Worm (Caenorhabditis elegans) whole organism, young adult: ENCODE data around the gene npr-24.
A peak's percentile ranks its signal among the peaks of the same experiment; 100 is the strongest.
"Not testable (repeated sequence)": the region's sequence is repeated elsewhere in the genome, so short reads cannot be mapped to it uniquely, and the experiment has no call there.

Experiments
- B0019.2 ChIP-seq: fragments of 200-800 bp; sonication (Bioruptor generic); conservative IDR thresholded peaks from 2 replicates; pipeline ENCODE4 v1.3.6; 2022; ENCODE audit warnings: missing genetic modification reagents, missing genetic modification characterization, missing compliant biosample characterization
- C06A6.2 ChIP-seq: fragments of 200-800 bp; sonication (Bioruptor generic); conservative IDR thresholded peaks from 2 replicates; pipeline ENCODE4 v1.3.6; 2022; ENCODE audit warnings: missing genetic modification characterization, missing compliant biosample characterization
- D2030.7 ChIP-seq: fragments of 200-800 bp; sonication (Bioruptor generic); IDR thresholded peaks from 2 replicates; pipeline ENCODE4 v1.3.6; 2022; ENCODE audit warnings: missing genetic modification reagents, missing genetic modification characterization, missing compliant biosample characterization
- F39B2.1 ChIP-seq: fragments of 200-800 bp; sonication (Bioruptor generic); IDR thresholded peaks from 2 replicates; pipeline ENCODE4 v1.3.6; 2022; ENCODE audit warnings: missing genetic modification reagents, missing genetic modification characterization, missing compliant biosample characterization
- K11D2.4 ChIP-seq: fragments of 200-800 bp; sonication (Bioruptor generic); IDR thresholded peaks from 2 replicates; pipeline ENCODE4 v1.3.6; 2022; ENCODE audit warnings: missing genetic modification reagents, missing genetic modification characterization, missing compliant biosample characterization
- Y53G8AR.9 ChIP-seq: fragments of 200-800 bp; sonication (Bioruptor generic); conservative IDR thresholded peaks from 2 replicates; pipeline ENCODE4 v1.3.6; 2022; ENCODE audit warnings: missing genetic modification reagents, missing genetic modification characterization, missing compliant biosample characterization
- Y56A3A.18 ChIP-seq: fragments of 200-800 bp; sonication (Bioruptor generic); IDR thresholded peaks from 2 replicates; pipeline ENCODE4 v1.3.6; 2022; ENCODE audit warnings: missing genetic modification reagents, missing genetic modification characterization, missing compliant biosample characterization
- Y95B8A.8 ChIP-seq: fragments of 200-800 bp; sonication (Bioruptor generic); IDR thresholded peaks from 2 replicates; pipeline ENCODE4 v1.3.6; 2022; ENCODE audit warnings: missing genetic modification reagents, missing genetic modification characterization, missing compliant biosample characterization
- aptf-2 ChIP-seq: fragments of 200-800 bp; sonication (Bioruptor generic); conservative IDR thresholded peaks from 2 replicates; pipeline ENCODE4 v1.3.6; 2022; ENCODE audit warnings: missing genetic modification reagents, missing genetic modification characterization, missing compliant biosample characterization
- aptf-3 ChIP-seq: fragments of 200-800 bp; sonication (Bioruptor generic); IDR thresholded peaks from 2 replicates; pipeline ENCODE4 v1.3.6; 2022; ENCODE audit warnings: missing genetic modification characterization, missing compliant biosample characterization
- attf-3 ChIP-seq: fragments of 200-800 bp; sonication (Bioruptor generic); conservative IDR thresholded peaks from 2 replicates; pipeline ENCODE4 v1.3.6; 2022; ENCODE audit warnings: missing genetic modification reagents, missing genetic modification characterization, missing compliant biosample characterization
- attf-6 ChIP-seq: fragments of 200-800 bp; sonication (Bioruptor generic); IDR thresholded peaks from 2 replicates; pipeline ENCODE4 v1.3.6; 2022; ENCODE audit warnings: missing genetic modification reagents, missing genetic modification characterization, missing compliant biosample characterization
- bed-1 ChIP-seq: fragments of 200-800 bp; sonication (Bioruptor generic); IDR thresholded peaks from 2 replicates; pipeline ENCODE4 v1.3.6; 2022; ENCODE audit warnings: missing genetic modification reagents, missing genetic modification characterization, missing compliant biosample characterization
- cebp-1 ChIP-seq, 2 experiments: fragments of 200-800 bp in 1 of 2; sonication (Bioruptor generic) in 1 of 2; sonication (generic microtip) in 1 of 2; IDR thresholded peaks in 1 of 2; optimal IDR thresholded peaks in 1 of 2; 2 replicates each; pipeline versions ENCODE4 v1.3.6 to Lab custom; 2017 to 2022; ENCODE audit warnings: missing compliant biosample characterization in 2 of 2, missing genetic modification characterization in 2 of 2, mild to moderate bottlenecking in 1 of 2, missing genetic modification reagents in 1 of 2, moderate library complexity in 1 of 2
- cebp-2 ChIP-seq: fragments of 200-800 bp; sonication (Bioruptor generic); IDR thresholded peaks from 2 replicates; pipeline ENCODE4 v1.3.6; 2022; ENCODE audit warnings: missing genetic modification characterization, missing compliant biosample characterization
- ceh-58 ChIP-seq: fragments of 200-800 bp; sonication (Bioruptor generic); IDR thresholded peaks from 2 replicates; pipeline ENCODE4 v1.3.6; 2022; ENCODE audit warnings: missing genetic modification characterization, missing compliant biosample characterization
- egl-18 ChIP-seq: fragments of 200-800 bp; sonication (Bioruptor generic); IDR thresholded peaks from 2 replicates; pipeline ENCODE4 v1.3.6; 2022; ENCODE audit warnings: missing genetic modification reagents, missing genetic modification characterization, missing compliant biosample characterization
- egrh-3 ChIP-seq: fragments of 200-800 bp; sonication (Bioruptor generic); IDR thresholded peaks from 2 replicates; pipeline ENCODE4 v1.3.6; 2022; ENCODE audit warnings: missing genetic modification reagents, missing genetic modification characterization, missing compliant biosample characterization
- ekl-4 ChIP-seq: fragments of 200-800 bp; sonication (Bioruptor generic); IDR thresholded peaks from 2 replicates; pipeline ENCODE4 v1.3.6; 2022; ENCODE audit warnings: missing genetic modification reagents, missing genetic modification characterization, missing compliant biosample characterization
- hsf-1 ChIP-seq: fragments of 200-800 bp; sonication (Bioruptor generic); IDR thresholded peaks from 2 replicates; pipeline ENCODE4 v1.3.6; 2022; ENCODE audit warnings: missing genetic modification reagents, missing genetic modification characterization, missing compliant biosample characterization
- lag-1 ChIP-seq: fragments of 200-800 bp; sonication (Bioruptor generic); IDR thresholded peaks from 2 replicates; pipeline ENCODE4 v1.3.6; 2022; ENCODE audit warnings: missing genetic modification reagents, missing genetic modification characterization, missing compliant biosample characterization
- let-526 ChIP-seq: fragments of 200-800 bp; sonication (Bioruptor generic); IDR thresholded peaks from 2 replicates; pipeline ENCODE4 v1.3.6; 2022; ENCODE audit warnings: missing genetic modification reagents, missing genetic modification characterization, missing compliant biosample characterization
- lin-26 ChIP-seq: fragments of 200-800 bp; sonication (Bioruptor generic); IDR thresholded peaks from 2 replicates; pipeline ENCODE4 v1.3.6; 2022; ENCODE audit warnings: missing genetic modification reagents, missing genetic modification characterization, missing compliant biosample characterization
- madf-3 ChIP-seq: fragments of 200-800 bp; sonication (Bioruptor generic); IDR thresholded peaks from 2 replicates; pipeline ENCODE4 v1.3.6; 2022; ENCODE audit warnings: missing genetic modification reagents, missing genetic modification characterization, missing compliant biosample characterization
- madf-6 ChIP-seq: fragments of 200-800 bp; sonication (Bioruptor generic); IDR thresholded peaks from 2 replicates; pipeline ENCODE4 v1.3.6; 2022; ENCODE audit warnings: missing genetic modification reagents, missing genetic modification characterization, missing compliant biosample characterization
- mcd-1 ChIP-seq: fragments of 200-800 bp; sonication (Bioruptor generic); IDR thresholded peaks from 2 replicates; pipeline ENCODE4 v1.3.6; 2022; ENCODE audit warnings: missing genetic modification reagents, missing genetic modification characterization, missing compliant biosample characterization
- nfya-2 ChIP-seq: fragments of 200-800 bp; sonication (Bioruptor generic); IDR thresholded peaks from 2 replicates; pipeline ENCODE4 v1.3.6; 2022; ENCODE audit warnings: missing genetic modification reagents, missing genetic modification characterization, missing compliant biosample characterization
- nfyb-1 ChIP-seq: fragments of 200-800 bp; sonication (Bioruptor generic); IDR thresholded peaks from 2 replicates; pipeline ENCODE4 v1.3.6; 2022; ENCODE audit warnings: missing genetic modification reagents, missing genetic modification characterization, missing compliant biosample characterization
- nhr-120 ChIP-seq: fragments of 200-800 bp; sonication (Bioruptor generic); IDR thresholded peaks from 2 replicates; pipeline ENCODE4 v1.3.6; 2022; ENCODE audit warnings: missing genetic modification characterization, missing compliant biosample characterization
- pbrm-1 ChIP-seq: fragments of 200-800 bp; sonication (Bioruptor generic); IDR thresholded peaks from 2 replicates; pipeline ENCODE4 v1.3.6; 2022; ENCODE audit warnings: missing genetic modification reagents, missing genetic modification characterization, missing compliant biosample characterization
- rcor-1 ChIP-seq: fragments of 200-800 bp; sonication (Bioruptor generic); IDR thresholded peaks from 2 replicates; pipeline ENCODE4 v1.3.6; 2022; ENCODE audit warnings: missing genetic modification reagents, missing genetic modification characterization, missing compliant biosample characterization
- sea-2 ChIP-seq: fragments of 200-800 bp; sonication (Bioruptor generic); IDR thresholded peaks from 2 replicates; pipeline ENCODE4 v1.3.6; 2022; ENCODE audit warnings: missing genetic modification characterization, missing compliant biosample characterization
- ztf-25 ChIP-seq: fragments of 200-800 bp; sonication (Bioruptor generic); IDR thresholded peaks from 2 replicates; pipeline ENCODE4 v1.3.6; 2022; ENCODE audit warnings: missing genetic modification reagents, missing genetic modification characterization, missing compliant biosample characterization
- ztf-6 ChIP-seq: fragments of 200-800 bp; sonication (Bioruptor generic); IDR thresholded peaks from 2 replicates; pipeline ENCODE4 v1.3.6; 2022; ENCODE audit warnings: missing genetic modification reagents, missing genetic modification characterization, missing compliant biosample characterization

npr-24 gene

DNA sequence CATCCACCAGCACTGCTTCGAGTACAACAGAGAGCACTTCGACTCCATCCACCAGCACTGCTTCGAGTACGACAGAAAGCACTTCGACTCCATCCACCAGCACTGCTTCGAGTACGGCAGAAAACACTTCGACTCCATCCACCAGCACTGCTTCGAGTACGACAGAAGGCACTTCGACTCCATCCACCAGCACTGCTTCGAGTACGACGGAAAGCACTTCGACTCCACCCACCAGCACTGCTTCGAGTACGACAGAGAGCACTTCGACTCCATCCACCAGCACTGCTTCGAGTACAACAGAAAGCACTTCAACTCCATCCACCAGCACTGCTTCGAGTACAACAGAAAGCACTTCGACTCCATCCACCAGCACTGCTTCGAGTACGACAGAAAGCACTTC, 42.0 kb downstream of the npr-24 start (continued):
- TF ChIP-seq sea-2 (GFP tag; lab: Robert Waterston, UW) (0 out of 2 replicates have a peak, but pooled peaks have one; percentile 69), bed-1 (GFP tag; lab: Robert Waterston, UW) (peak; percentile 87; the same call in 1 of the 2 replicates), madf-3 (peak; percentile 85), attf-3 (GFP tag; lab: Robert Waterston, UW) (peak; percentile 45; the same call in 1 of the 2 replicates), mcd-1 (peak; percentile 31; the same call in 1 of the 2 replicates), ceh-58 (GFP tag; lab: Robert Waterston, UW) (peak; percentile 90; the same call in 1 of the 2 replicates), hsf-1 (GFP tag; lab: Robert Waterston, UW) (peak; percentile 71; the same call in 1 of the 2 replicates), lin-26 (GFP tag; lab: Robert Waterston, UW) (peak; percentile 68; the same call in 1 of the 2 replicates), Y95B8A.8 (GFP tag; lab: Robert Waterston, UW) (peak; percentile 57), Y53G8AR.9 (GFP tag; lab: Robert Waterston, UW) (peak; percentile 36; the same call in 1 of the 2 replicates), rcor-1 (peak; percentile 64), egl-18 (peak; percentile 86), lag-1 (GFP tag; lab: Robert Waterston, UW) (0 out of 2 replicates have a peak, but pooled peaks have one; percentile 60), let-526 (peak; percentile 13)

DNA sequence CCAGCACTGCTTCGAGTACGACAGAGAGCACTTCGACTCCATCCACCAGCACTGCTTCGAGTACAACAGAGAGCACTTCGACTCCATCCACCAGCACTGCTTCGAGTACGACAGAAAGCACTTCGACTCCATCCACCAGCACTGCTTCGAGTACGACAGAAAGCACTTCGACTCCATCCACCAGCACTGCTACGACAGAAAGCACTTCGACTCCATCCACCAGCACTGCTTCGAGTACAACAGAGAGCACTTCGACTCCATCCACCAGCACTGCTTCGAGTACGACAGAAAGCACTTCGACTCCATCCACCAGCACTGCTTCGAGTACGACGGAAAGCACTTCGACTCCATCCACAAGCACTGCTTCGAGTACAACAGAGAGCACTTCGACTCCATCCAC, 44.1 kb downstream of the npr-24 start:
- TF ChIP-seq cebp-2 (GFP tag; lab: Robert Waterston, UW) (peak; percentile 99), egrh-3 (GFP tag; lab: Robert Waterston, UW) (peak; percentile 79; the same call in 1 of the 2 replicates), ztf-6 (GFP tag; lab: Robert Waterston, UW) (peak; percentile 90), egl-18 (peak; percentile 88; the same call in 1 of the 2 replicates), cebp-1 (GFP tag; IDR thresholded peaks at IDR 0.05; lab: Robert Waterston, UW) (peak; percentile 57; the same call in 1 of the 2 replicates), madf-3 (peak; percentile 74; the same call in 1 of the 2 replicates), ekl-4 (GFP tag; lab: Robert Waterston, UW) (peak; percentile 67; the same call in 1 of the 2 replicates), nhr-120 (GFP tag; lab: Robert Waterston, UW) (peak; percentile 97), nfyb-1 (GFP tag; lab: Robert Waterston, UW) (peak; percentile 76), aptf-3 (peak; percentile 97), B0019.2 (peak; percentile 48), pbrm-1 (0 out of 2 replicates have a peak, but pooled peaks have one; percentile 47), sea-2 (GFP tag; lab: Robert Waterston, UW) (peak; percentile 85), D2030.7 (GFP tag; lab: Robert Waterston, UW) (peak; percentile 59), lag-1 (GFP tag; lab: Robert Waterston, UW) (peak; percentile 96), madf-6 (GFP tag; lab: Robert Waterston, UW) (0 out of 2 replicates have a peak, but pooled peaks have one; percentile 28), attf-6 (GFP tag; lab: Robert Waterston, UW) (peak; percentile 70; the same call in 1 of the 2 replicates), nfya-2 (0 out of 2 replicates have a peak, but pooled peaks have one; percentile 84), F39B2.1 (GFP tag; lab: Robert Waterston, UW) (0 out of 2 replicates have a peak, but pooled peaks have one; percentile 10), ceh-58 (GFP tag; lab: Robert Waterston, UW) (peak; percentile 92; the same call in 1 of the 2 replicates), aptf-2 (GFP tag; lab: Robert Waterston, UW) (peak; percentile 70; the same call in 1 of the 2 replicates), ztf-25 (peak; percentile 81; the same call in 1 of the 2 replicates), Y56A3A.18 (GFP tag; lab: Robert Waterston, UW) (peak; percentile 86; the same call in 1 of the 2 replicates), let-526 (peak; percentile 73; the same call in 1 of the 2 replicates), K11D2.4 (GFP tag; lab: Robert Waterston, UW) (0 out of 2 replicates have a peak, but pooled peaks have one; percentile 55), Y53G8AR.9 (GFP tag; lab: Robert Waterston, UW) (peak; percentile 71; the same call in 1 of the 2 replicates), C06A6.2 (GFP tag; lab: Robert Waterston, UW) (peak; percentile 64; the same call in 1 of the 2 replicates)
- not testable (repeated sequence) for TF ChIP-seq cebp-1 (tag; optimal IDR thresholded peaks at IDR 0.05; lab: Kevin White, UChicago)
